Fruit fly (Drosophila melanogaster): ENCODE results near the gene CG13901.

The CG13901 gene

dm6 chr3L:837552-838187, at the start of gene CG13901, which contains the start of gene CG13887:
TSS of gene CG13901 (minus strand) at chr3L:837821.
TSS of gene CG13887 (plus strand) at chr3L:837861.
- TF ChIP-seq repo (GFP tag; optimal IDR thresholded peaks at IDR 0.05) (peak; percentile 81), ewg (GFP tag; optimal IDR thresholded peaks at IDR 0.05) (peak; percentile 84), CG10979 (tag; optimal IDR thresholded peaks at IDR 0.05) (peak; percentile 87), CG6791 (GFP tag; IDR thresholded peaks at IDR 0.05; ENCODE audit: partially characterized antibody) (no peak), Spps (tag; optimal IDR thresholded peaks at IDR 0.05) (peak; percentile 78), CG43689 (GFP tag; IDR thresholded peaks at IDR 0.05) (peak; percentile 59; the same call in 1 of the 2 replicates), pnt (GFP tag; optimal IDR thresholded peaks at IDR 0.05) (peak; percentile 93), dm (GFP tag; optimal IDR thresholded peaks at IDR 0.05) (peak; percentile 94), crp (GFP tag; optimal IDR thresholded peaks at IDR 0.05) (peak in 1 of 2 experiments; percentile 70), CG17568 (GFP tag; optimal IDR thresholded peaks at IDR 0.05) (no peak), dan (GFP tag; IDR thresholded peaks at IDR 0.05) (no peak; the same call in 1 of the 2 replicates), Aef1 (GFP tag; IDR thresholded peaks at IDR 0.05) (peak; percentile 86), pum (GFP tag; optimal IDR thresholded peaks at IDR 0.05) (peak; percentile 94), CG14050 (GFP tag; IDR thresholded peaks at IDR 0.05) (peak; percentile 73; the same call in 2 of the 3 replicates), disco-r (GFP tag; optimal IDR thresholded peaks at IDR 0.05) (peak; percentile 84), dimm (GFP tag; IDR thresholded peaks at IDR 0.05) (peak; percentile 61; the same call in 1 of the 2 replicates), nom (GFP tag; optimal IDR thresholded peaks at IDR 0.05) (peak; percentile 83), ERR (GFP tag; optimal IDR thresholded peaks at IDR 0.05) (peak; percentile 78), Bdp1 (GFP tag; optimal IDR thresholded peaks at IDR 0.05) (peak; percentile 84), hkb (optimal IDR thresholded peaks at IDR 0.05) (peak; percentile 88), hkb (GFP tag; IDR thresholded peaks at IDR 0.05) (peak; percentile 81), CG1792 (GFP tag; optimal IDR thresholded peaks at IDR 0.05) (peak; percentile 85), vnd (GFP tag; IDR thresholded peaks at IDR 0.05; ENCODE audit: partially characterized antibody) (0 out of 3 replicates have a peak, but pooled peaks have one; percentile 32), H2.0 (GFP tag; IDR thresholded peaks at IDR 0.05) (peak; percentile 84), CG4707 (GFP tag; optimal IDR thresholded peaks at IDR 0.05) (peak; percentile 53), CG1529 (GFP tag; optimal IDR thresholded peaks at IDR 0.05) (peak; percentile 79), CG12155 (GFP tag; optimal IDR thresholded peaks at IDR 0.05) (peak; percentile 91), CG34422 (GFP tag; IDR thresholded peaks at IDR 0.05) (peak; percentile 90), gfzf (GFP tag; optimal IDR thresholded peaks at IDR 0.05) (peak; percentile 40), Mad (GFP tag; optimal IDR thresholded peaks at IDR 0.05) (peak; percentile 77), Doc2 (GFP tag; IDR thresholded peaks at IDR 0.05) (peak; percentile 60; the same call in 1 of the 2 replicates), B-H1 (GFP tag; IDR thresholded peaks at IDR 0.05) (peak; percentile 80), CG18476 (GFP tag; optimal IDR thresholded peaks at IDR 0.05) (peak; percentile 85), her (GFP tag; optimal IDR thresholded peaks at IDR 0.05) (peak; percentile 76), pb (GFP tag; optimal IDR thresholded peaks at IDR 0.05) (peak; percentile 78), vvl (GFP tag; IDR thresholded peaks at IDR 0.05) (peak; percentile 94), trh (GFP tag; optimal IDR thresholded peaks at IDR 0.05) (peak; percentile 73), fu2 (GFP tag; optimal IDR thresholded peaks at IDR 0.05) (peak; percentile 93), TFAM (GFP tag; optimal IDR thresholded peaks at IDR 0.05) (no peak), CG1233 (GFP tag; optimal IDR thresholded peaks at IDR 0.05) (peak; percentile 85), Elba2 (GFP tag; optimal IDR thresholded peaks at IDR 0.05) (peak; percentile 49), CG3847 (GFP tag; IDR thresholded peaks at IDR 0.05) (peak; percentile 95), CG34376 (GFP tag; optimal IDR thresholded peaks at IDR 0.05) (peak; percentile 91), crol (GFP tag; IDR thresholded peaks at IDR 0.05) (peak; percentile 10; the same call in 1 of the 2 replicates), CHES-1-like (GFP tag; optimal IDR thresholded peaks at IDR 0.05) (peak; percentile 94), ssp (GFP tag; IDR thresholded peaks at IDR 0.05) (peak; percentile 76), HLH4C (GFP tag; IDR thresholded peaks at IDR 0.05; ENCODE audit: partially characterized antibody) (0 out of 3 replicates have a peak, but pooled peaks have one; percentile 30), Poxn (GFP tag; IDR thresholded peaks at IDR 0.05) (peak; percentile 28; the same call in 1 of the 2 replicates), CG30403 (GFP tag; optimal IDR thresholded peaks at IDR 0.05) (peak; percentile 96), ranshi (GFP tag; IDR thresholded peaks at IDR 0.05) (peak; percentile 86)

Data from whole organism, embryonic.